Worm (Caenorhabditis elegans) whole organism, L1 larva: ENCODE data around the gene slmp-1.

ENCODE experiments used
- ama-1 ChIP-seq: fragments of 150-350 bp; optimal IDR thresholded peaks from 2 replicates; lab custom pipeline; 2014
- ces-1 ChIP-seq: fragments of 150-350 bp; optimal IDR thresholded peaks from 2 replicates; lab custom pipeline; 2014; ENCODE audit warnings: missing biosample characterization, missing genetic modification reagents, missing genetic modification characterization
- jun-1 ChIP-seq: fragments of 150-350 bp; optimal IDR thresholded peaks from 2 replicates; lab custom pipeline; 2014; ENCODE audit warnings: missing biosample characterization, missing genetic modification reagents, missing genetic modification characterization
- mdl-1 ChIP-seq, 2 experiments: fragments of 150-350 bp; optimal IDR thresholded peaks; 2 replicates each; lab custom pipeline; 2014 to 2017; ENCODE audit warnings: missing biosample characterization in 2 of 2, missing genetic modification characterization in 2 of 2, inconsistent platforms in 1 of 2
- nhr-11 ChIP-seq: fragments of 150-350 bp; optimal IDR thresholded peaks from 2 replicates; lab custom pipeline; 2014; ENCODE audit warnings: missing biosample characterization, missing genetic modification characterization
- snpc-4 ChIP-seq: fragments of 150-350 bp; optimal IDR thresholded peaks from 2 replicates; lab custom pipeline; 2014; ENCODE audit warnings: missing biosample characterization, missing genetic modification characterization

DNA sequence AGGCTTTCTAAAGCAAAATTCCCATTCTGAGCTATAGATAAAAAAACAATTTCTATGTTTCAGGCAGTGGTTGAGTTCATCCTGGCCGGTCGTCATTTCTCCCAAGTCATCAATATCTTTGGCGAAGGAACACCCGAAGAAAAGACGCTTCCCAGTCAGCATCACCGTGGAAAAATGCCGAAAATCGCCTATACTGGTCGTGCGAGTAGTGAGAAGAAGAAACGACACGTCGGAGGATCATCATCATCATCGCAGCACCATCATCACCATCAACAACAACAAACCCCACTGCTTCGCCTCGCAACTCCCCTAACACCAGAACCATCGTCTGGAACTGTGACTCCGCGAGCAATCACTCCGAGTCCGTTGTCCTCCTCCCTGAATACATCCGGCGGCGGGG, 38.0 kb downstream of the slmp-1 start:
- no peak for TF ChIP-seq nhr-11 (tag; lab: Kevin White, UChicago)
- TF ChIP-seq ces-1 (GFP tag; lab: Kevin White, UChicago), result no peak
- TF ChIP-seq mdl-1 (tag; optimal IDR thresholded peaks at IDR 0.05; lab: Kevin White, UChicago), result no peak
- TF ChIP-seq ama-1 (lab: Kevin White, UChicago), result no peak
- TF ChIP-seq snpc-4, result no peak
- TF ChIP-seq jun-1 (tag; lab: Kevin White, UChicago), result no peak
